Worm (Caenorhabditis elegans): Measurements from ENCODE around the gene lgg-3.
A peak's percentile ranks its signal among the peaks of the same experiment; 100 is the strongest.

The lgg-3 gene

ce11 chrIII:5705228-5705888 is 7.5 kb upstream of the lgg-3 start, which contains the start of gene swp-1 (continued):
- TF ChIP-seq rpc-1 (optimal IDR thresholded peaks at IDR 0.05), result no peak
- no peak for TF ChIP-seq rpc-1 (tag; optimal IDR thresholded peaks at IDR 0.05)
- TF ChIP-seq nhr-27 (tag; optimal IDR thresholded peaks at IDR 0.05), result no peak
- TF ChIP-seq B0035.1 (tag; optimal IDR thresholded peaks at IDR 0.05), result no peak
- TF ChIP-seq B0336.3 (GFP tag; IDR thresholded peaks at IDR 0.05), result peak; percentile 97
- TF ChIP-seq zfh-2 (GFP tag; conservative IDR thresholded peaks at IDR 0.05), result no peak
- no peak for TF ChIP-seq let-526 (GFP tag; IDR thresholded peaks at IDR 0.05)
- no peak for TF ChIP-seq mes-4 (tag; optimal IDR thresholded peaks at IDR 0.05)
- TF ChIP-seq ceh-100 (GFP tag; IDR thresholded peaks at IDR 0.05), result peak; percentile 16; the same call in 1 of the 2 replicates
- TF ChIP-seq madf-3 (GFP tag; IDR thresholded peaks at IDR 0.05), result peak; percentile 66; the same call in 1 of the 2 replicates
- TF ChIP-seq hlh-12 (tag; optimal IDR thresholded peaks at IDR 0.05), result no peak
- TF ChIP-seq T26A5.8 (tag; optimal IDR thresholded peaks at IDR 0.05), result no peak
- TF ChIP-seq K12H6.12 (tag; optimal IDR thresholded peaks at IDR 0.05), result no peak
- TF ChIP-seq snpc-1.1 (tag; optimal IDR thresholded peaks at IDR 0.05; ENCODE audit: insufficient read depth), result peak; percentile 57
- TF ChIP-seq bed-1 (GFP tag; IDR thresholded peaks at IDR 0.05), result no peak
- TF ChIP-seq akir-1 (GFP tag; optimal IDR thresholded peaks at IDR 0.05), result no peak
- no peak for TF ChIP-seq pbrm-1 (GFP tag; IDR thresholded peaks at IDR 0.05)
- no peak for TF ChIP-seq lir-1 (GFP tag; conservative IDR thresholded peaks at IDR 0.05)
- TF ChIP-seq lag-1 (GFP tag; IDR thresholded peaks at IDR 0.05), result no peak
- peak; percentile 70 for TF ChIP-seq ekl-4 (GFP tag; IDR thresholded peaks at IDR 0.05)
- TF ChIP-seq ztf-26 (tag; optimal IDR thresholded peaks at IDR 0.05), result no peak
- TF ChIP-seq lin-40 (tag; optimal IDR thresholded peaks at IDR 0.05), result no peak
- no peak for TF ChIP-seq hmg-1.2 (GFP tag; IDR thresholded peaks at IDR 0.05)
- TF ChIP-seq F22D6.2 (tag; optimal IDR thresholded peaks at IDR 0.05), result no peak
- peak; percentile 46 for TF ChIP-seq F33H1.4 (GFP tag; IDR thresholded peaks at IDR 0.05)
- TF ChIP-seq Y53G8AR.9 (GFP tag; conservative IDR thresholded peaks at IDR 0.05), result peak; percentile 68; the same call in 1 of the 2 replicates
- no peak for TF ChIP-seq F10E7.11 (tag; optimal IDR thresholded peaks at IDR 0.05)
- no peak for TF ChIP-seq nhr-120 (GFP tag; IDR thresholded peaks at IDR 0.05)
- no peak for TF ChIP-seq ZK185.1 (tag; optimal IDR thresholded peaks at IDR 0.05; ENCODE audit: poor library complexity, severe bottlenecking)
- peak; percentile 19 for TF ChIP-seq efl-1 (GFP tag; optimal IDR thresholded peaks at IDR 0.05)
- no peak for TF ChIP-seq hmg-20 (GFP tag; IDR thresholded peaks at IDR 0.05)
- no peak for TF ChIP-seq repo-1 (tag; optimal IDR thresholded peaks at IDR 0.05)
- TF ChIP-seq cebp-1 (GFP tag; IDR thresholded peaks at IDR 0.05), result no peak
- peak; percentile 27 for TF ChIP-seq cebp-1 (tag; optimal IDR thresholded peaks at IDR 0.05)
- no peak for TF ChIP-seq nfyb-1 (GFP tag; IDR thresholded peaks at IDR 0.05)
- TF ChIP-seq F39B2.1 (GFP tag; IDR thresholded peaks at IDR 0.05), result no peak
- TF ChIP-seq snpc-3.4 (tag; optimal IDR thresholded peaks at IDR 0.05), result no peak
- peak; percentile 28 for TF ChIP-seq tbp1 (GFP tag; optimal IDR thresholded peaks at IDR 0.05)
- TF ChIP-seq gei-17 (GFP tag; optimal IDR thresholded peaks at IDR 0.05), result no peak
- TF ChIP-seq mel-28 (tag; optimal IDR thresholded peaks at IDR 0.05; ENCODE audit: borderline replicate concordance), result no peak
- peak; percentile 74 for TF ChIP-seq lin-26 (GFP tag; IDR thresholded peaks at IDR 0.05)
- TF ChIP-seq lin-54 (GFP tag; optimal IDR thresholded peaks at IDR 0.05), result peak; percentile 65
- TF ChIP-seq madf-8 (GFP tag; conservative IDR thresholded peaks at IDR 0.05), result no peak
- no peak for TF ChIP-seq mxl-1 (tag; optimal IDR thresholded peaks at IDR 0.05)
- no peak for TF ChIP-seq let-607 (tag; optimal IDR thresholded peaks at IDR 0.05)
- TF ChIP-seq ccch-3 (GFP tag; optimal IDR thresholded peaks at IDR 0.05), result no peak
- TF ChIP-seq rcor-1 (GFP tag; IDR thresholded peaks at IDR 0.05), result no peak
- TF ChIP-seq sptf-2 (GFP tag; optimal IDR thresholded peaks at IDR 0.05), result no peak
- no peak for TF ChIP-seq ztf-28 (GFP tag; IDR thresholded peaks at IDR 0.05)

Measured in whole organism, young adult.